Fruit fly (Drosophila melanogaster): Measurements from ENCODE around the gene Mkp.

The Mkp gene

dm6 chr3L:165981-166788, 18.2 kb downstream of the Mkp start (continued):
- TF ChIP-seq hkb (optimal IDR thresholded peaks at IDR 0.05) = no peak
- TF ChIP-seq hkb (GFP tag; IDR thresholded peaks at IDR 0.05) = 0 out of 2 replicates have a peak, but pooled peaks have one; percentile 44
- TF ChIP-seq CG13424 (tag; optimal IDR thresholded peaks at IDR 0.05) = peak; percentile 27
- TF ChIP-seq CG34224 (GFP tag; IDR thresholded peaks at IDR 0.05; ENCODE audit: partially characterized antibody) = no peak
- TF ChIP-seq Ssrp (tag; optimal IDR thresholded peaks at IDR 0.05) = no peak
- peak; percentile 7 for TF ChIP-seq CG17829 (tag; optimal IDR thresholded peaks at IDR 0.05)
- TF ChIP-seq CG2129 (GFP tag; IDR thresholded peaks at IDR 0.05; ENCODE audit: partially characterized antibody) = no peak
- peak; percentile 30 for TF ChIP-seq grau (tag; optimal IDR thresholded peaks at IDR 0.05)
- TF ChIP-seq CG7556 (GFP tag; optimal IDR thresholded peaks at IDR 0.05) = peak; percentile 20
- TF ChIP-seq chinmo (GFP tag; IDR thresholded peaks at IDR 0.05; ENCODE audit: partially characterized antibody) = 0 out of 4 replicates have a peak, but pooled peaks have one; percentile 19
- TF ChIP-seq stc (GFP tag; IDR thresholded peaks at IDR 0.05) = 0 out of 2 replicates have a peak, but pooled peaks have one; percentile 22
- no peak for TF ChIP-seq kah (GFP tag; optimal IDR thresholded peaks at IDR 0.05)
- TF ChIP-seq Ets65A (GFP tag) = no peak
- peak in 1 of 2 experiments; percentile 99 for TF ChIP-seq Hr78 (GFP tag; optimal IDR thresholded peaks at IDR 0.05)
- TF ChIP-seq dmrt99B (tag; optimal IDR thresholded peaks at IDR 0.05) = peak; percentile 48
- TF ChIP-seq so (GFP tag; IDR thresholded peaks at IDR 0.05) = 0 out of 3 replicates have a peak, but pooled peaks have one; percentile 32
- TF ChIP-seq onecut (GFP tag; IDR thresholded peaks at IDR 0.05) = 0 out of 2 replicates have a peak, but pooled peaks have one; percentile 33
- TF ChIP-seq wdn (GFP tag; IDR thresholded peaks at IDR 0.05) = no peak
- TF ChIP-seq CG4424 (GFP tag; optimal IDR thresholded peaks at IDR 0.05) = peak; percentile 54
- no peak for TF ChIP-seq ato (GFP tag; IDR thresholded peaks at IDR 0.05; ENCODE audit: partially characterized antibody)
- no peak for TF ChIP-seq CG11695 (GFP tag; IDR thresholded peaks at IDR 0.05)
- TF ChIP-seq dmrt11E (tag; optimal IDR thresholded peaks at IDR 0.05) = peak; percentile 41
- TF ChIP-seq phol (tag; optimal IDR thresholded peaks at IDR 0.05) = peak; percentile 30
- no peak for TF ChIP-seq hth (optimal IDR thresholded peaks at IDR 0.05)
- TF ChIP-seq CG5245 (GFP tag; optimal IDR thresholded peaks at IDR 0.05) = no peak
- TF ChIP-seq Gsc (GFP tag; IDR thresholded peaks at IDR 0.05) = no peak
- no peak for TF ChIP-seq CG15479 (GFP tag; optimal IDR thresholded peaks at IDR 0.05)
- no peak for TF ChIP-seq CG9817 (tag; optimal IDR thresholded peaks at IDR 0.05)
- no peak for TF ChIP-seq danr (GFP tag; IDR thresholded peaks at IDR 0.05)
- no peak for TF ChIP-seq ems (GFP tag; optimal IDR thresholded peaks at IDR 0.05)
- TF ChIP-seq CG7271 (tag; optimal IDR thresholded peaks at IDR 0.05) = no peak
- peak; percentile 31 for TF ChIP-seq Asciz (GFP tag; optimal IDR thresholded peaks at IDR 0.05)
- TF ChIP-seq gfzf (GFP tag; optimal IDR thresholded peaks at IDR 0.05) = no peak
- TF ChIP-seq Nf-YC (tag; optimal IDR thresholded peaks at IDR 0.05) = no peak
- TF ChIP-seq wor (GFP tag; IDR thresholded peaks at IDR 0.05) = no peak
- TF ChIP-seq CG11723 (GFP tag; optimal IDR thresholded peaks at IDR 0.05) = no peak
- no peak for TF ChIP-seq Bteb2 (GFP tag; optimal IDR thresholded peaks at IDR 0.05)
- TF ChIP-seq CG1792 (GFP tag; optimal IDR thresholded peaks at IDR 0.05) = no peak
- TF ChIP-seq Fer2 (tag; optimal IDR thresholded peaks at IDR 0.05) = no peak
- TF ChIP-seq CG13775 (GFP tag; optimal IDR thresholded peaks at IDR 0.05) = no peak
- no peak for TF ChIP-seq lmd (GFP tag; IDR thresholded peaks at IDR 0.05)
- TF ChIP-seq CG30403 (GFP tag; optimal IDR thresholded peaks at IDR 0.05) = peak; percentile 8
- no peak for TF ChIP-seq CG12071 (GFP tag; optimal IDR thresholded peaks at IDR 0.05)
- no peak for TF ChIP-seq repo (GFP tag; optimal IDR thresholded peaks at IDR 0.05)
- 0 out of 3 replicates have a peak, but pooled peaks have one; percentile 40 for TF ChIP-seq zfh1 (GFP tag; IDR thresholded peaks at IDR 0.05)
- TF ChIP-seq dm (GFP tag; optimal IDR thresholded peaks at IDR 0.05) = no peak
- TF ChIP-seq CG31224 (GFP tag; IDR thresholded peaks at IDR 0.05) = no peak
- no peak for TF ChIP-seq CG32772 (GFP tag; IDR thresholded peaks at IDR 0.05)
- TF ChIP-seq CG4404 (GFP tag; IDR thresholded peaks at IDR 0.05) = no peak

Measured in whole organism, embryonic.